Worm (Caenorhabditis elegans): Measurements from ENCODE around the gene C17C3.24.

Gene C17C3.24

ce11 chrII:5518055-5518454, 23.5 kb downstream of the C17C3.24 start:
- no peak for TF ChIP-seq elt-1 (tag; optimal IDR thresholded peaks at IDR 0.05)
- no peak for TF ChIP-seq R02D3.7 (tag; optimal IDR thresholded peaks at IDR 0.05)
- TF ChIP-seq sea-2 (GFP tag; optimal IDR thresholded peaks at IDR 0.05): no peak
- no peak for TF ChIP-seq eor-1 (tag; optimal IDR thresholded peaks at IDR 0.05)
- no peak for TF ChIP-seq skn-1 (tag; optimal IDR thresholded peaks at IDR 0.05)

ce11 chrII:5517643-5518042, 23.9 kb downstream of the C17C3.24 start, which contains the start of gene ZK177.9:
Gene ZK177.9 (minus strand): TSS chrII:5517743.
- no peak for TF ChIP-seq elt-3 (tag; optimal IDR thresholded peaks at IDR 0.05)
- TF ChIP-seq ceh-82 (tag; optimal IDR thresholded peaks at IDR 0.05): no peak
- no peak for TF ChIP-seq nhr-76 (tag; optimal IDR thresholded peaks at IDR 0.05)
- no peak for TF ChIP-seq fos-1 (tag; optimal IDR thresholded peaks at IDR 0.05)
- TF ChIP-seq nhr-25 (tag; optimal IDR thresholded peaks at IDR 0.05): no peak
- TF ChIP-seq nhr-237 (tag; optimal IDR thresholded peaks at IDR 0.05): no peak
- TF ChIP-seq lin-15B (tag; optimal IDR thresholded peaks at IDR 0.05): no peak
- TF ChIP-seq fkh-10 (GFP tag; optimal IDR thresholded peaks at IDR 0.05): no peak
- TF ChIP-seq aly-2 (tag; optimal IDR thresholded peaks at IDR 0.05): no peak
- TF ChIP-seq nhr-43 (tag; optimal IDR thresholded peaks at IDR 0.05; ENCODE audit: poor library complexity, severe bottlenecking): no peak
- TF ChIP-seq tbx-2 (tag; optimal IDR thresholded peaks at IDR 0.05): no peak
- no peak for TF ChIP-seq nhr-28 (tag; optimal IDR thresholded peaks at IDR 0.05)
- no peak for TF ChIP-seq lin-39 (tag; optimal IDR thresholded peaks at IDR 0.05)
- no peak for TF ChIP-seq daf-12 (tag; optimal IDR thresholded peaks at IDR 0.05)
- no peak for TF ChIP-seq mdl-1 (tag; optimal IDR thresholded peaks at IDR 0.05)
- TF ChIP-seq ceh-9 (tag; optimal IDR thresholded peaks at IDR 0.05): no peak
- no peak for TF ChIP-seq nhr-11 (tag; optimal IDR thresholded peaks at IDR 0.05)

ce11 chrII:5515542-5515941, 26.0 kb downstream of the C17C3.24 start, which contains the start of gene ZK177.3:
Gene ZK177.3 (plus strand): TSS chrII:5515842.
- TF ChIP-seq elt-2 (tag; optimal IDR thresholded peaks at IDR 0.05) (peak; percentile 65), hmg-11 (tag; optimal IDR thresholded peaks at IDR 0.05) (no peak)

ce11 chrII:5514846-5515245, 26.7 kb downstream of the C17C3.24 start, which contains the start of gene sahd-1:
Gene sahd-1 (minus strand): TSS chrII:5514945.
- TF ChIP-seq elt-2 (tag; optimal IDR thresholded peaks at IDR 0.05) (peak; percentile 64), pqm-1 (tag; optimal IDR thresholded peaks at IDR 0.05) (peak; percentile 38), snpc-4 (tag; optimal IDR thresholded peaks at IDR 0.05) (no peak)

- TF ChIP-seq R02D3.7 (tag; optimal IDR thresholded peaks at IDR 0.05) (no peak), elt-2 (tag; optimal IDR thresholded peaks at IDR 0.05) (peak; percentile 100), pqm-1 (tag; optimal IDR thresholded peaks at IDR 0.05) (peak; percentile 68)
Measured at ce11 chrII:5512473-5513097, 29.0 kb downstream of the C17C3.24 start.

- TF ChIP-seq nhr-76 (tag; optimal IDR thresholded peaks at IDR 0.05) (no peak), lsy-12 (tag; optimal IDR thresholded peaks at IDR 0.05) (no peak), mml-1 (tag; optimal IDR thresholded peaks at IDR 0.05) (no peak), aly-2 (tag; optimal IDR thresholded peaks at IDR 0.05) (no peak), ama-1 (optimal IDR thresholded peaks at IDR 0.05) (no peak), fos-1 (tag; optimal IDR thresholded peaks at IDR 0.05) (no peak), unc-62 (GFP tag; optimal IDR thresholded peaks at IDR 0.05) (no peak), egl-5 (tag; optimal IDR thresholded peaks at IDR 0.05) (no peak), lin-15B (tag; optimal IDR thresholded peaks at IDR 0.05) (peak; percentile 2), ceh-9 (tag; optimal IDR thresholded peaks at IDR 0.05) (no peak), fkh-2 (tag; optimal IDR thresholded peaks at IDR 0.05) (no peak), nhr-67 (tag; optimal IDR thresholded peaks at IDR 0.05) (no peak), nfya-1 (tag; optimal IDR thresholded peaks at IDR 0.05; ENCODE audit: insufficient read depth) (peak; percentile 64), hmg-11 (tag; optimal IDR thresholded peaks at IDR 0.05) (no peak), lin-39 (tag; optimal IDR thresholded peaks at IDR 0.05) (no peak), eor-1 (tag; optimal IDR thresholded peaks at IDR 0.05) (no peak), sea-2 (GFP tag; optimal IDR thresholded peaks at IDR 0.05) (no peak), mdl-1 (tag; optimal IDR thresholded peaks at IDR 0.05) (no peak), fkh-10 (GFP tag; optimal IDR thresholded peaks at IDR 0.05) (no peak), nhr-25 (tag; optimal IDR thresholded peaks at IDR 0.05) (peak; percentile 39), nhr-23 (tag; optimal IDR thresholded peaks at IDR 0.05) (no peak), egl-27 (tag; optimal IDR thresholded peaks at IDR 0.05) (no peak), elt-1 (tag; optimal IDR thresholded peaks at IDR 0.05) (peak; percentile 63), ceh-82 (tag; optimal IDR thresholded peaks at IDR 0.05) (no peak), tbx-2 (tag; optimal IDR thresholded peaks at IDR 0.05) (no peak), ztf-11 (tag; optimal IDR thresholded peaks at IDR 0.05) (no peak), ceh-28 (tag; optimal IDR thresholded peaks at IDR 0.05) (no peak), nhr-11 (tag; optimal IDR thresholded peaks at IDR 0.05) (no peak)
Measured at ce11 chrII:5511417-5512353, 29.9 kb downstream of the C17C3.24 start.
